Fruit fly (Drosophila melanogaster) whole organism, embryonic: Measurements from ENCODE around the gene CG4467.
A peak's percentile ranks its signal among the peaks of the same experiment; 100 is the strongest.

Source experiments
- Aef1 ChIP-seq: fragments of 200-800 bp; sonication (Bioruptor generic); IDR thresholded peaks from 3 replicates; pipeline ENCODE4 v1.3.6; 2022; ENCODE audit warnings: missing biosample characterization, missing genetic modification characterization
- Antp ChIP-seq: fragments of 200-800 bp; sonication (Bioruptor generic); optimal IDR thresholded peaks from 3 replicates; lab custom pipeline; 2016; ENCODE audit warnings: missing biosample characterization, missing genetic modification characterization
- CG10267 ChIP-seq: fragments of 200-800 bp; sonication (Bioruptor generic); optimal IDR thresholded peaks from 2 replicates; lab custom pipeline; 2018; ENCODE audit warnings: missing biosample characterization, mild to moderate bottlenecking, missing genetic modification characterization, moderate library complexity
- CG13624 ChIP-seq: fragments of 200-800 bp; sonication (Bioruptor generic); optimal IDR thresholded peaks from 2 replicates; lab custom pipeline; 2016; ENCODE audit warnings: missing biosample characterization, missing genetic modification characterization
- CG13775 ChIP-seq: fragments of 200-800 bp; sonication (Bioruptor generic); optimal IDR thresholded peaks from 3 replicates; lab custom pipeline; 2017; ENCODE audit warnings: missing biosample characterization, mild to moderate bottlenecking, missing genetic modification characterization
- CG13894 ChIP-seq: fragments of 200-800 bp; sonication (Bioruptor generic); optimal IDR thresholded peaks from 3 replicates; lab custom pipeline; 2018; ENCODE audit warnings: missing biosample characterization, mild to moderate bottlenecking, missing genetic modification characterization, moderate library complexity
- CG14014 ChIP-seq: fragments of 200-800 bp; sonication (Bioruptor generic); IDR thresholded peaks from 2 replicates; pipeline ENCODE4 v1.3.6; 2022; ENCODE audit warnings: missing biosample characterization, missing genetic modification characterization
- CG17328 ChIP-seq: fragments of 200-800 bp; sonication (Bioruptor generic); IDR thresholded peaks from 2 replicates; pipeline ENCODE4 v1.3.6; 2022; ENCODE audit warnings: missing biosample characterization, missing genetic modification characterization
- CG17568 ChIP-seq: fragments of 200-800 bp; sonication (Bioruptor generic); optimal IDR thresholded peaks from 2 replicates; lab custom pipeline; 2018; ENCODE audit warnings: missing biosample characterization, mild to moderate bottlenecking, missing genetic modification characterization, moderate library complexity
- CG32772 ChIP-seq: fragments of 200-800 bp; sonication (Bioruptor generic); IDR thresholded peaks from 2 replicates; pipeline ENCODE4 v1.3.6; 2022; ENCODE audit warnings: missing biosample characterization, missing genetic modification characterization
- CG34376 ChIP-seq: fragments of 200-800 bp; sonication (Bioruptor generic); optimal IDR thresholded peaks from 2 replicates; lab custom pipeline; 2018; ENCODE audit warnings: missing biosample characterization, mild to moderate bottlenecking, missing genetic modification characterization
- CG5180 ChIP-seq: fragments of 200-800 bp; sonication (Bioruptor generic); optimal IDR thresholded peaks from 3 replicates; lab custom pipeline; 2017; ENCODE audit warnings: missing biosample characterization, missing genetic modification characterization, mild to moderate bottlenecking, moderate library complexity, missing genetic modification reagents
- CG6175 ChIP-seq: fragments of 200-800 bp; sonication (Bioruptor generic); IDR thresholded peaks from 3 replicates; pipeline ENCODE4 v1.3.6; 2022; ENCODE audit warnings: missing biosample characterization, missing genetic modification characterization
- CG7839 ChIP-seq: fragments of 200-800 bp; sonication (Bioruptor generic); optimal IDR thresholded peaks from 3 replicates; lab custom pipeline; 2018; ENCODE audit warnings: missing biosample characterization, mild to moderate bottlenecking, missing genetic modification characterization, moderate library complexity
- CG8765 ChIP-seq: fragments of 200-800 bp; sonication (Bioruptor generic); IDR thresholded peaks from 2 replicates; pipeline ENCODE4 v1.3.6; 2022; ENCODE audit warnings: missing biosample characterization, missing genetic modification characterization
- CG8924 ChIP-seq: fragments of 200-800 bp; optimal IDR thresholded peaks from 3 replicates; lab custom pipeline; 2019; ENCODE audit warnings: missing biosample characterization, mild to moderate bottlenecking, missing genetic modification characterization, moderate library complexity
- CG9609 ChIP-seq: fragments of 200-800 bp; sonication (Bioruptor generic); optimal IDR thresholded peaks from 3 replicates; lab custom pipeline; 2016; ENCODE audit warnings: missing biosample characterization, missing genetic modification characterization
- CG9817 ChIP-seq: fragments of 200-800 bp; sonication (Bioruptor generic); optimal IDR thresholded peaks from 2 replicates; lab custom pipeline; 2018; ENCODE audit warnings: missing biosample characterization, mild to moderate bottlenecking, missing genetic modification characterization, moderate library complexity
- Chrac-16 ChIP-seq: fragments of 200-800 bp; sonication (Bioruptor generic); optimal IDR thresholded peaks from 3 replicates; lab custom pipeline; 2016; ENCODE audit warnings: missing biosample characterization, missing genetic modification characterization
- Drgx ChIP-seq: fragments of 200-800 bp; sonication (Bioruptor generic); IDR thresholded peaks from 2 replicates; pipeline ENCODE4 v1.3.6; 2022; ENCODE audit warnings: missing biosample characterization, missing genetic modification characterization
- Fer1 ChIP-seq: fragments of 200-800 bp; sonication (Bioruptor generic); optimal IDR thresholded peaks from 2 replicates; lab custom pipeline; 2017; ENCODE audit warnings: missing biosample characterization, mild to moderate bottlenecking, missing genetic modification characterization
- Gsc ChIP-seq: fragments of 200-800 bp; sonication (Bioruptor generic); IDR thresholded peaks from 2 replicates; pipeline ENCODE4 v1.3.6; 2022; ENCODE audit warnings: missing biosample characterization, missing genetic modification characterization
- Hey ChIP-seq: fragments of 200-800 bp; sonication (Bioruptor generic); optimal IDR thresholded peaks from 3 replicates; lab custom pipeline; 2018; ENCODE audit warnings: missing biosample characterization, mild to moderate bottlenecking, missing genetic modification characterization
- Hr51 ChIP-seq, 2 experiments: fragments of 200-800 bp; sonication (Bioruptor generic); optimal IDR thresholded peaks; 2 replicates in 1 of 2; 3 replicates in 1 of 2; lab custom pipeline; 2016 to 2018; ENCODE audit warnings: missing biosample characterization in 2 of 2, missing genetic modification characterization in 2 of 2, mild to moderate bottlenecking in 1 of 2, moderate library complexity in 1 of 2
- Rx ChIP-seq: fragments of 200-800 bp; sonication (Bioruptor generic); IDR thresholded peaks from 2 replicates; pipeline ENCODE4 v1.3.6; 2022; ENCODE audit warnings: missing biosample characterization, missing genetic modification characterization
- Side ChIP-seq: fragments of 200-800 bp; sonication (Bioruptor generic); optimal IDR thresholded peaks from 2 replicates; lab custom pipeline; 2016; ENCODE audit warnings: missing biosample characterization, missing genetic modification characterization
- Tbp ChIP-seq: fragments of >200 bp; optimal IDR thresholded peaks from 2 replicates; lab custom pipeline; 2018; ENCODE audit warnings: missing biosample characterization, missing genetic modification characterization
- caup ChIP-seq: fragments of 200-800 bp; sonication (Bioruptor generic); optimal IDR thresholded peaks from 3 replicates; lab custom pipeline; 2017; ENCODE audit warnings: missing biosample characterization, mild to moderate bottlenecking, missing genetic modification characterization, moderate library complexity; ENCODE audit not compliant: severe bottlenecking
- chif ChIP-seq, 2 experiments: fragments of 200-800 bp; sonication (Bioruptor generic); optimal IDR thresholded peaks; 3 replicates each; lab custom pipeline; 2016; ENCODE audit warnings: missing biosample characterization in 2 of 2, missing genetic modification characterization in 2 of 2
- cwo ChIP-seq: fragments of 200-800 bp; sonication (Bioruptor generic); optimal IDR thresholded peaks from 3 replicates; lab custom pipeline; 2017; ENCODE audit warnings: missing biosample characterization, missing genetic modification characterization, mild to moderate bottlenecking, moderate library complexity, missing genetic modification reagents
- exex ChIP-seq: fragments of 200-800 bp; sonication (Bioruptor generic); optimal IDR thresholded peaks from 4 replicates; lab custom pipeline; 2018; ENCODE audit warnings: missing biosample characterization, mild to moderate bottlenecking, missing genetic modification characterization, moderate library complexity
- ftz-f1 ChIP-seq: fragments of 200-800 bp; sonication (Bioruptor generic); optimal IDR thresholded peaks from 2 replicates; lab custom pipeline; 2016; ENCODE audit warnings: missing biosample characterization, missing genetic modification characterization
- gem ChIP-seq: fragments of 200-800 bp; sonication (Bioruptor generic); optimal IDR thresholded peaks from 2 replicates; lab custom pipeline; 2019; ENCODE audit warnings: missing biosample characterization, mild to moderate bottlenecking, missing genetic modification characterization, moderate library complexity
- kay ChIP-seq: fragments of 200-800 bp; sonication (Bioruptor generic); optimal IDR thresholded peaks from 2 replicates; lab custom pipeline; 2016; ENCODE audit warnings: missing biosample characterization, missing genetic modification characterization
- lab ChIP-seq: fragments of 200-800 bp; sonication (Bioruptor generic); optimal IDR thresholded peaks from 3 replicates; lab custom pipeline; 2017; ENCODE audit warnings: missing biosample characterization, missing genetic modification characterization, mild to moderate bottlenecking, moderate library complexity, missing genetic modification reagents
- mirr ChIP-seq: fragments of 200-800 bp; sonication (Bioruptor generic); optimal IDR thresholded peaks from 3 replicates; lab custom pipeline; 2018; ENCODE audit warnings: missing biosample characterization, mild to moderate bottlenecking, missing genetic modification characterization
- nerfin-1 ChIP-seq: fragments of 200-800 bp; sonication (Bioruptor generic); optimal IDR thresholded peaks from 3 replicates; lab custom pipeline; 2019; ENCODE audit warnings: missing biosample characterization, mild to moderate bottlenecking, missing genetic modification characterization, moderate library complexity
- pan ChIP-seq, 4 experiments: fragments of >200 bp in 3 of 4; fragments of 200-800 bp in 1 of 4; sonication (Bioruptor generic) in 1 of 4; optimal IDR thresholded peaks in 3 of 4; IDR thresholded peaks in 1 of 4; 2 replicates each; pipeline versions ENCODE4 v1.3.6 to Lab custom; 2017 to 2022; ENCODE audit warnings: missing biosample characterization in 2 of 4, missing genetic modification characterization in 2 of 4, mixed read lengths in 1 of 4
- phol ChIP-seq: fragments of 200-800 bp; sonication (Bioruptor generic); optimal IDR thresholded peaks from 3 replicates; lab custom pipeline; 2018; ENCODE audit warnings: missing biosample characterization, mild to moderate bottlenecking, missing genetic modification characterization, moderate library complexity
- pros ChIP-seq: fragments of 200-800 bp; sonication (Bioruptor generic); optimal IDR thresholded peaks from 3 replicates; lab custom pipeline; 2019; ENCODE audit warnings: missing biosample characterization, mild to moderate bottlenecking, missing genetic modification characterization, moderate library complexity
- sd ChIP-seq: fragments of 200-800 bp; sonication (Bioruptor generic); optimal IDR thresholded peaks from 3 replicates; lab custom pipeline; 2018; ENCODE audit warnings: missing biosample characterization, mild to moderate bottlenecking, missing genetic modification characterization, moderate library complexity
- sens ChIP-seq: fragments of 200-800 bp; sonication (Bioruptor generic); peaks from one replicate; lab custom pipeline; 2016; ENCODE audit warnings: missing biosample characterization, missing genetic modification characterization
- so ChIP-seq: fragments of 200-800 bp; sonication (Bioruptor generic); IDR thresholded peaks from 3 replicates; pipeline ENCODE4 v1.3.6; 2022; ENCODE audit warnings: missing biosample characterization, missing genetic modification characterization
- sug ChIP-seq: fragments of 200-800 bp; optimal IDR thresholded peaks from 2 replicates; lab custom pipeline; 2019; ENCODE audit warnings: missing biosample characterization, mild to moderate bottlenecking, missing genetic modification characterization, moderate library complexity
- tio ChIP-seq: fragments of 200-800 bp; sonication (Bioruptor generic); optimal IDR thresholded peaks from 2 replicates; lab custom pipeline; 2017; ENCODE audit warnings: missing biosample characterization, missing genetic modification characterization, inconsistent platforms

The CG4467 gene

DNA sequence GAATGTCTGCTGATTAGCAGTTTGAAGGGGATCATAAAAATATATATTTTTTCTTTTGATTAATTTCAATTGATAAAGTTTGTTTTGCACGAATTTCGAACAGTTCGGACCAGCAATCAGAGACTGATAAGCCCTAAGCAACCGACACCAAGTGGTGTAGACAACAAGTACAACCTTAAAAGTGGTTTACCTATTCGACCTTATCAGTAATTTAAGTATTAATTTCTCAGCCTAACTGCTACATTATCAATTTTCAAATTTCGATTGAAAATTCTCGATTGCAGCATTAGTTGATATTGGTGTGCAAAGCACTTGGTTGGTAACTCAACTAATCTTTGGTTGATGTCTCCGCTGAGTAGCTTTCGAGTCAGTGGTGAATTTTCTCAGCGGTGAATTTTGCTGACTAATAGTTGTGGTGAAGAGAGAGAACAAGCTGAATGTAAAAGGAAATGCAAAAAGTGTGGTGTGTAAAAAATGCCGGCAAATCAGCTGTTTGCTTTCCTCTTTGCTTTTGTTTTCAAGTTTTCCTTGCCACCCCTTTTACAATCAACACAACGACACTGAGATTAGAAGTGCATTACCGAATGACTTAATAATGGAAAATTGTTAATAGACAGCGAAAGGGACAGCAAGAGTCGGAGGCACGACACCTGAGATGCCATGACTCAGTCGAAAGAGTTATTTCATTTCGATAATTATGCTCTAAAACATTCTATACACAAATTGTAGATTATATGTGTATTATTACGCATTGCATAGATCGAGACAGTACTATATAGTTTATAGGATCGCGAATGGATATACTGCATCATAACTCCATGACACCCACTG is 33.9 kb downstream of the CG4467 start (continued):
- TF ChIP-seq CG13894 = peak; percentile 47
- TF ChIP-seq phol = no peak
- peak; percentile 53 for TF ChIP-seq CG10267 (tag; lab: Kevin White, UChicago)
- TF ChIP-seq exex = peak; percentile 98
- no peak for TF ChIP-seq Antp (GFP tag; lab: Kevin White, UChicago)
- peak; percentile 37 for TF ChIP-seq nerfin-1
- TF ChIP-seq CG7839 = no peak
- TF ChIP-seq CG8924 (tag; lab: Kevin White, UChicago) = no peak
- no peak for TF ChIP-seq Gsc
- no peak for TF ChIP-seq Fer1 (GFP tag; lab: Kevin White, UChicago)
- no peak for TF ChIP-seq CG8765
- peak; percentile 3 for TF ChIP-seq pros (GFP tag; lab: Kevin White, UChicago)
- TF ChIP-seq CG6175 (GFP tag; lab: Robert Waterston, UW) = no peak
- no peak for TF ChIP-seq CG17568 (GFP tag; lab: Kevin White, UChicago)
- TF ChIP-seq Rx (GFP tag; lab: Robert Waterston, UW) = no peak
- no peak for TF ChIP-seq Side (GFP tag; lab: Kevin White, UChicago)
- no peak for TF ChIP-seq Chrac-16
- no peak for TF ChIP-seq gem (tag; lab: Kevin White, UChicago)
- no peak for TF ChIP-seq Tbp (GFP tag; lab: Kevin White, UChicago)
- no peak for TF ChIP-seq kay (GFP tag; lab: Kevin White, UChicago)
- TF ChIP-seq CG32772 (GFP tag; lab: Robert Waterston, UW) = no peak
- no peak for TF ChIP-seq CG9609 (GFP tag; lab: Kevin White, UChicago)
- TF ChIP-seq CG13624 (GFP tag; lab: Kevin White, UChicago) = peak; percentile 4
- no peak for TF ChIP-seq chif (GFP tag; optimal IDR thresholded peaks at IDR 0.05; lab: Kevin White, UChicago)
- no peak for TF ChIP-seq so (GFP tag; lab: Robert Waterston, UW)
- TF ChIP-seq CG17328 = no peak
- TF ChIP-seq caup (GFP tag; lab: Kevin White, UChicago) = peak; percentile 28
- TF ChIP-seq CG14014 (GFP tag; lab: Robert Waterston, UW) = no peak
- TF ChIP-seq CG13775 (GFP tag; lab: Kevin White, UChicago) = no peak

- TF ChIP-seq Aef1 (GFP tag; lab: Robert Waterston, UW) (no peak), Hr51 (GFP tag; optimal IDR thresholded peaks at IDR 0.05; lab: Kevin White, UChicago) (no peak), cwo (GFP tag; lab: Kevin White, UChicago) (peak; percentile 84), tio (GFP tag; lab: Kevin White, UChicago) (no peak), sug (tag; lab: Kevin White, UChicago) (peak; percentile 86), mirr (GFP tag; lab: Kevin White, UChicago) (peak; percentile 28), sens (peak; percentile 34), pan (optimal IDR thresholded peaks at IDR 0.05; lab: Kevin White, UChicago) (no peak), pan (GFP tag; optimal IDR thresholded peaks at IDR 0.05 in 1 of 2, IDR thresholded peaks at IDR 0.05 in 1 of 2) (peak in 1 of 2 experiments; percentile 11), lab (GFP tag; lab: Kevin White, UChicago) (peak; percentile 24), ftz-f1 (peak; percentile 24), CG5180 (GFP tag; lab: Kevin White, UChicago) (peak; percentile 31), sd (tag; lab: Kevin White, UChicago) (peak; percentile 37), exex (peak; percentile 68), Hey (peak; percentile 99), CG9817 (peak; percentile 12), Drgx (no peak), CG34376 (peak; percentile 60)
Observed at dm6 chr3R:23212764-23213163, 35.9 kb downstream of the CG4467 start.
